Fruit fly (Drosophila melanogaster) whole organism, adult: ENCODE results near the gene CG10383.
A peak's percentile ranks its signal among the peaks of the same experiment; 100 is the strongest.

ENCODE experiments used
- CG11617 ChIP-seq: fragments of 200-800 bp; sonication (Bioruptor generic); optimal IDR thresholded peaks from 2 replicates; lab custom pipeline; 2017; ENCODE audit warnings: mild to moderate bottlenecking, missing biosample characterization, missing genetic modification reagents, missing genetic modification characterization
- CG12768 ChIP-seq: fragments of 200-800 bp; sonication (Bioruptor generic); optimal IDR thresholded peaks from 2 replicates; lab custom pipeline; 2017; ENCODE audit warnings: missing biosample characterization, missing genetic modification characterization, mild to moderate bottlenecking, moderate library complexity, missing genetic modification reagents
- CG14711 ChIP-seq: fragments of 200-800 bp; sonication (Bioruptor generic); optimal IDR thresholded peaks from 2 replicates; lab custom pipeline; 2018; ENCODE audit warnings: missing biosample characterization, mild to moderate bottlenecking, missing genetic modification characterization, moderate library complexity
- CG1620 ChIP-seq: fragments of 200-800 bp; sonication (Bioruptor generic); optimal IDR thresholded peaks from 2 replicates; lab custom pipeline; 2016; ENCODE audit warnings: missing biosample characterization, missing genetic modification characterization
- CG33017 ChIP-seq: fragments of 200-800 bp; sonication (Bioruptor generic); optimal IDR thresholded peaks from 2 replicates; lab custom pipeline; 2018; ENCODE audit warnings: missing biosample characterization, mild to moderate bottlenecking, missing genetic modification characterization, moderate library complexity
- CG5204 ChIP-seq: fragments of 200-800 bp; sonication (Bioruptor generic); optimal IDR thresholded peaks from 2 replicates; lab custom pipeline; 2016; ENCODE audit warnings: missing biosample characterization, missing genetic modification characterization
- CG7045 ChIP-seq: fragments of 200-800 bp; sonication (Bioruptor generic); optimal IDR thresholded peaks from 2 replicates; lab custom pipeline; 2017; ENCODE audit warnings: missing biosample characterization, mild to moderate bottlenecking, missing genetic modification characterization
- CG7101 ChIP-seq: fragments of 200-800 bp; sonication (Bioruptor generic); optimal IDR thresholded peaks from 2 replicates; lab custom pipeline; 2018; ENCODE audit warnings: missing biosample characterization, mild to moderate bottlenecking, missing genetic modification characterization, moderate library complexity
- Clk ChIP-seq: fragments of 200-800 bp; sonication (Bioruptor generic); optimal IDR thresholded peaks from 2 replicates; lab custom pipeline; 2017; ENCODE audit warnings: missing biosample characterization, missing genetic modification characterization
- Crg-1 ChIP-seq: fragments of 200-800 bp; sonication (Bioruptor generic); optimal IDR thresholded peaks from 2 replicates; lab custom pipeline; 2016; ENCODE audit warnings: missing biosample characterization, missing genetic modification characterization
- Hr96 ChIP-seq: fragments of 200-800 bp; sonication (Bioruptor generic); optimal IDR thresholded peaks from 2 replicates; lab custom pipeline; 2016; ENCODE audit warnings: missing biosample characterization, missing genetic modification characterization
- Mnt ChIP-seq: fragments of 200-800 bp; sonication (Bioruptor generic); optimal IDR thresholded peaks from 2 replicates; lab custom pipeline; 2016; ENCODE audit warnings: missing biosample characterization, mild to moderate bottlenecking, missing genetic modification characterization
- bab1 ChIP-seq: fragments of 200-800 bp; sonication (Bioruptor generic); optimal IDR thresholded peaks from 3 replicates; lab custom pipeline; 2019; ENCODE audit warnings: missing biosample characterization, mild to moderate bottlenecking, missing genetic modification characterization, moderate library complexity
- cic ChIP-seq: fragments of 200-800 bp; sonication (Bioruptor generic); optimal IDR thresholded peaks from 2 replicates; lab custom pipeline; 2017; ENCODE audit warnings: missing biosample characterization, mild to moderate bottlenecking, missing genetic modification characterization, moderate library complexity
- cnc ChIP-seq, 2 experiments: fragments of >200 bp; optimal IDR thresholded peaks; 2 replicates each; lab custom pipeline; 2017
- kay ChIP-seq: fragments of 200-800 bp; sonication (Bioruptor generic); peaks from one replicate; lab custom pipeline; 2016; ENCODE audit warnings: missing biosample characterization, missing genetic modification characterization, borderline replicate concordance
- ovo ChIP-seq: fragments of 200-800 bp; sonication (Bioruptor generic); optimal IDR thresholded peaks from 2 replicates; lab custom pipeline; 2016; ENCODE audit warnings: missing biosample characterization, missing genetic modification characterization
- pad ChIP-seq: fragments of 200-800 bp; sonication (Bioruptor generic); optimal IDR thresholded peaks from 3 replicates; lab custom pipeline; 2017; ENCODE audit warnings: missing biosample characterization, missing genetic modification characterization, mild to moderate bottlenecking, moderate library complexity, missing genetic modification reagents
- tj ChIP-seq: fragments of 200-800 bp; sonication (Bioruptor generic); optimal IDR thresholded peaks from 3 replicates; lab custom pipeline; 2017; ENCODE audit warnings: missing biosample characterization, mild to moderate bottlenecking, missing genetic modification characterization, moderate library complexity
- toe ChIP-seq: fragments of 200-800 bp; sonication (Bioruptor generic); optimal IDR thresholded peaks from 2 replicates; lab custom pipeline; 2016; ENCODE audit warnings: missing biosample characterization, missing genetic modification characterization

CG10383 gene

dm6 chr2L:18695404-18695804, at the start of gene CG10383, which contains the start of gene CG10338:
TSS of gene CG10383 (minus strand) at chr2L:18695602.
TSS of gene CG10338 (plus strand) at chr2L:18695664.
- TF ChIP-seq CG11617 (GFP tag; lab: Kevin White, UChicago) (peak; percentile 87), cnc (optimal IDR thresholded peaks at IDR 0.05; lab: Kevin White, UChicago) (no peak), CG7101 (tag; lab: Kevin White, UChicago) (peak; percentile 89), Hr96 (GFP tag; lab: Kevin White, UChicago) (peak; percentile 84), CG33017 (tag; lab: Kevin White, UChicago) (peak; percentile 79), CG14711 (peak; percentile 83), pad (peak; percentile 69), cic (GFP tag; lab: Kevin White, UChicago) (peak; percentile 64), toe (GFP tag; lab: Kevin White, UChicago) (no peak), CG7045 (GFP tag; lab: Kevin White, UChicago) (peak; percentile 69), Crg-1 (peak; percentile 88), bab1 (GFP tag; lab: Kevin White, UChicago) (peak; percentile 87), CG5204 (GFP tag; lab: Kevin White, UChicago) (no peak), CG1620 (GFP tag; lab: Kevin White, UChicago) (peak; percentile 87), tj (GFP tag; lab: Kevin White, UChicago) (peak; percentile 55), CG12768 (GFP tag; lab: Kevin White, UChicago) (peak; percentile 87), Clk (peak; percentile 65), ovo (peak; percentile 54), Mnt (peak; percentile 85), kay (GFP tag; lab: Kevin White, UChicago) (no peak)

- TF ChIP-seq CG7045 (GFP tag; lab: Kevin White, UChicago): no peak
- TF ChIP-seq CG7101 (tag; lab: Kevin White, UChicago): no peak
- no peak for TF ChIP-seq cic (GFP tag; lab: Kevin White, UChicago)
- no peak for TF ChIP-seq CG33017 (tag; lab: Kevin White, UChicago)
- TF ChIP-seq toe (GFP tag; lab: Kevin White, UChicago): no peak
- no peak for TF ChIP-seq Clk
Observed at dm6 chr2L:18743896-18744295, 48.5 kb upstream of the CG10383 start.

- no peak for TF ChIP-seq ovo
- TF ChIP-seq cic (GFP tag; lab: Kevin White, UChicago): no peak
- no peak for TF ChIP-seq Crg-1
Observed at dm6 chr2L:18742710-18743109, 47.3 kb upstream of the CG10383 start.

dm6 chr2L:18740010-18740409, 44.6 kb upstream of the CG10383 start, which contains the start of the genes CG42752 and CG15167:
TSS of gene CG42752 (minus strand) at chr2L:18740110.
TSS of gene CG15167 (plus strand) at chr2L:18740358.
- TF ChIP-seq CG5204 (GFP tag; lab: Kevin White, UChicago): no peak
- TF ChIP-seq Hr96 (GFP tag; lab: Kevin White, UChicago): no peak
- TF ChIP-seq CG12768 (GFP tag; lab: Kevin White, UChicago): no peak
- TF ChIP-seq cnc (optimal IDR thresholded peaks at IDR 0.05; lab: Kevin White, UChicago): no peak
- no peak for TF ChIP-seq Clk
- no peak for TF ChIP-seq CG14711
- TF ChIP-seq CG7101 (tag; lab: Kevin White, UChicago): no peak
- no peak for TF ChIP-seq tj (GFP tag; lab: Kevin White, UChicago)
- no peak for TF ChIP-seq pad
- TF ChIP-seq CG11617 (GFP tag; lab: Kevin White, UChicago): no peak
- TF ChIP-seq bab1 (GFP tag; lab: Kevin White, UChicago): no peak
- no peak for TF ChIP-seq CG33017 (tag; lab: Kevin White, UChicago)
- TF ChIP-seq Mnt: no peak
- TF ChIP-seq kay (GFP tag; lab: Kevin White, UChicago): no peak
- TF ChIP-seq ovo: no peak
- no peak for TF ChIP-seq toe (GFP tag; lab: Kevin White, UChicago)
- no peak for TF ChIP-seq CG1620 (GFP tag; lab: Kevin White, UChicago)

dm6 chr2L:18737239-18737638, 41.8 kb upstream of the CG10383 start:
- TF ChIP-seq Mnt (no peak), CG11617 (GFP tag; lab: Kevin White, UChicago) (no peak), pad (no peak), cic (GFP tag; lab: Kevin White, UChicago) (no peak), ovo (no peak), tj (GFP tag; lab: Kevin White, UChicago) (no peak), CG1620 (GFP tag; lab: Kevin White, UChicago) (no peak), toe (GFP tag; lab: Kevin White, UChicago) (no peak), CG7101 (tag; lab: Kevin White, UChicago) (no peak)

- TF ChIP-seq Hr96 (GFP tag; lab: Kevin White, UChicago) (no peak), toe (GFP tag; lab: Kevin White, UChicago) (no peak), CG1620 (GFP tag; lab: Kevin White, UChicago) (no peak), cic (GFP tag; lab: Kevin White, UChicago) (no peak), CG12768 (GFP tag; lab: Kevin White, UChicago) (no peak), kay (GFP tag; lab: Kevin White, UChicago) (no peak), CG5204 (GFP tag; lab: Kevin White, UChicago) (no peak), CG33017 (tag; lab: Kevin White, UChicago) (no peak), tj (GFP tag; lab: Kevin White, UChicago) (no peak), CG7101 (tag; lab: Kevin White, UChicago) (no peak), Mnt (no peak), CG11617 (GFP tag; lab: Kevin White, UChicago) (no peak), CG7045 (GFP tag; lab: Kevin White, UChicago) (no peak), cnc (optimal IDR thresholded peaks at IDR 0.05; lab: Kevin White, UChicago) (no peak), ovo (no peak), Crg-1 (no peak), CG14711 (no peak), pad (no peak)
Observed at dm6 chr2L:18735553-18736167, 40.3 kb upstream of the CG10383 start.
